Worm (Caenorhabditis elegans) whole organism, mixed stage, embryonic: ENCODE measurements around the gene cnnm-5.

Experiments
- M03D4.4 ChIP-seq: sonication (generic microtip); optimal IDR thresholded peaks from 2 replicates; lab custom pipeline; 2017; ENCODE audit warnings: mild to moderate bottlenecking, missing genetic modification characterization, missing compliant biosample characterization
- bed-3 ChIP-seq: fragments of 200-800 bp; sonication (Bioruptor generic); optimal IDR thresholded peaks from 3 replicates; lab custom pipeline; 2018; ENCODE audit warnings: mild to moderate bottlenecking, missing genetic modification characterization, moderate library complexity, missing compliant biosample characterization
- blmp-1 ChIP-seq: fragments of 150-350 bp; optimal IDR thresholded peaks from 2 replicates; lab custom pipeline; 2014; ENCODE audit warnings: missing biosample characterization, missing genetic modification characterization
- ceh-39 ChIP-seq: fragments of 150-350 bp; optimal IDR thresholded peaks from 2 replicates; lab custom pipeline; 2014; ENCODE audit warnings: missing biosample characterization, missing genetic modification characterization
- ceh-43 ChIP-seq: fragments of 200-800 bp; sonication (Bioruptor generic); optimal IDR thresholded peaks from 2 replicates; lab custom pipeline; 2018; ENCODE audit warnings: mild to moderate bottlenecking, missing genetic modification characterization, moderate library complexity, missing compliant biosample characterization
- ceh-83 ChIP-seq: fragments of 200-800 bp; sonication (Bioruptor generic); optimal IDR thresholded peaks from 2 replicates; lab custom pipeline; 2018; ENCODE audit warnings: mild to moderate bottlenecking, missing genetic modification characterization, missing compliant biosample characterization
- ces-1 ChIP-seq: fragments of 150-350 bp; optimal IDR thresholded peaks from 2 replicates; lab custom pipeline; 2014; ENCODE audit warnings: missing biosample characterization, missing genetic modification reagents, missing genetic modification characterization
- cnd-1 ChIP-seq: fragments of 200-800 bp; sonication (Bioruptor generic); optimal IDR thresholded peaks from 2 replicates; lab custom pipeline; 2018; ENCODE audit warnings: mild to moderate bottlenecking, missing genetic modification characterization, missing compliant biosample characterization
- drap-1 ChIP-seq: fragments of 200-800 bp; sonication (Bioruptor generic); optimal IDR thresholded peaks from 3 replicates; lab custom pipeline; 2018; ENCODE audit warnings: mild to moderate bottlenecking, missing genetic modification characterization, missing compliant biosample characterization
- elt-1 ChIP-seq: sonication (generic microtip); optimal IDR thresholded peaks from 2 replicates; lab custom pipeline; 2017; ENCODE audit warnings: missing genetic modification characterization, mild to moderate bottlenecking, missing compliant biosample characterization, antibody characterized with exemption, moderate library complexity, borderline replicate concordance; ENCODE audit not compliant: insufficient read depth
- elt-3 ChIP-seq: fragments of 150-350 bp; optimal IDR thresholded peaks from 2 replicates; lab custom pipeline; 2014; ENCODE audit warnings: missing biosample characterization, missing genetic modification characterization
- flh-1 ChIP-seq: fragments of 200-800 bp; sonication (Bioruptor generic); optimal IDR thresholded peaks from 2 replicates; lab custom pipeline; 2018; ENCODE audit warnings: mild to moderate bottlenecking, missing genetic modification characterization, moderate library complexity, missing compliant biosample characterization
- ham-2 ChIP-seq: fragments of 200-800 bp; sonication (Bioruptor generic); optimal IDR thresholded peaks from 2 replicates; lab custom pipeline; 2018; ENCODE audit warnings: mild to moderate bottlenecking, missing genetic modification characterization, missing compliant biosample characterization
- hlh-1 ChIP-seq: fragments of 150-350 bp; optimal IDR thresholded peaks from 2 replicates; lab custom pipeline; 2014; ENCODE audit warnings: missing biosample characterization, missing genetic modification reagents, missing genetic modification characterization
- lin-13 ChIP-seq: fragments of 150-350 bp; optimal IDR thresholded peaks from 2 replicates; lab custom pipeline; 2014; ENCODE audit warnings: missing biosample characterization, missing genetic modification characterization
- lin-32 ChIP-seq: fragments of 200-800 bp; sonication (Bioruptor generic); optimal IDR thresholded peaks from 2 replicates; lab custom pipeline; 2018; ENCODE audit warnings: mild to moderate bottlenecking, missing genetic modification characterization, missing compliant biosample characterization
- lsy-2 ChIP-seq: fragments of 150-350 bp; optimal IDR thresholded peaks from 2 replicates; lab custom pipeline; 2014; ENCODE audit warnings: missing biosample characterization, missing genetic modification characterization
- mab-5 ChIP-seq: fragments of 150-350 bp; optimal IDR thresholded peaks from 2 replicates; lab custom pipeline; 2014; ENCODE audit warnings: missing biosample characterization, missing genetic modification characterization
- mep-1 ChIP-seq: fragments of 150-350 bp; optimal IDR thresholded peaks from 2 replicates; lab custom pipeline; 2017; ENCODE audit warnings: missing biosample characterization, missing genetic modification reagents, missing genetic modification characterization, inconsistent platforms
- mls-2 ChIP-seq: sonication (generic microtip); optimal IDR thresholded peaks from 2 replicates; lab custom pipeline; 2016; ENCODE audit warnings: mild to moderate bottlenecking, missing genetic modification characterization, moderate library complexity, missing compliant biosample characterization
- nhr-12 ChIP-seq: fragments of 150-350 bp; optimal IDR thresholded peaks from 2 replicates; lab custom pipeline; 2014; ENCODE audit warnings: missing biosample characterization, missing genetic modification characterization
- nhr-2 ChIP-seq: fragments of 150-350 bp; optimal IDR thresholded peaks from 2 replicates; lab custom pipeline; 2014; ENCODE audit warnings: missing biosample characterization, missing genetic modification characterization
- nhr-237 ChIP-seq: fragments of 150-350 bp; optimal IDR thresholded peaks from 2 replicates; lab custom pipeline; 2014; ENCODE audit warnings: missing biosample characterization, missing genetic modification characterization
- nhr-28 ChIP-seq: fragments of 150-350 bp; optimal IDR thresholded peaks from 2 replicates; lab custom pipeline; 2014; ENCODE audit warnings: missing biosample characterization, missing genetic modification characterization
- nhr-76 ChIP-seq: sonication (generic microtip); optimal IDR thresholded peaks from 2 replicates; lab custom pipeline; 2017; ENCODE audit warnings: missing biosample characterization, missing genetic modification characterization
- pha-4 ChIP-seq: fragments of 150-350 bp; optimal IDR thresholded peaks from 2 replicates; lab custom pipeline; 2018; ENCODE audit warnings: missing biosample characterization, missing genetic modification reagents, missing genetic modification characterization
- sem-2 ChIP-seq: fragments of 200-800 bp; sonication (Bioruptor generic); optimal IDR thresholded peaks from 2 replicates; lab custom pipeline; 2018; ENCODE audit warnings: mild to moderate bottlenecking, missing genetic modification characterization, missing compliant biosample characterization
- snpc-4 ChIP-seq: fragments of 150-350 bp; optimal IDR thresholded peaks from 2 replicates; lab custom pipeline; 2014; ENCODE audit warnings: missing biosample characterization, missing genetic modification characterization
- sptf-1 ChIP-seq: sonication (generic microtip); optimal IDR thresholded peaks from 2 replicates; lab custom pipeline; 2017; ENCODE audit warnings: mild to moderate bottlenecking, missing genetic modification characterization, moderate library complexity, missing compliant biosample characterization
- tbx-8 ChIP-seq: fragments of 200-800 bp; sonication (Bioruptor generic); optimal IDR thresholded peaks from 2 replicates; lab custom pipeline; 2018; ENCODE audit warnings: mild to moderate bottlenecking, missing genetic modification characterization, moderate library complexity, missing compliant biosample characterization
- unc-120 ChIP-seq: sonication (generic microtip); optimal IDR thresholded peaks from 2 replicates; lab custom pipeline; 2017; ENCODE audit warnings: missing genetic modification characterization, missing compliant biosample characterization; ENCODE audit not compliant: poor library complexity, severe bottlenecking
- unc-39 ChIP-seq: fragments of 150-350 bp; optimal IDR thresholded peaks from 2 replicates; lab custom pipeline; 2014; ENCODE audit warnings: missing biosample characterization, missing genetic modification characterization
- unc-62 ChIP-seq: fragments of 150-350 bp; optimal IDR thresholded peaks from 2 replicates; lab custom pipeline; 2014; ENCODE audit warnings: missing biosample characterization, missing genetic modification reagents, missing genetic modification characterization
- zip-8 ChIP-seq: fragments of 150-350 bp; optimal IDR thresholded peaks from 2 replicates; lab custom pipeline; 2014; ENCODE audit warnings: missing biosample characterization, missing genetic modification characterization
- ztf-11 ChIP-seq: fragments of 150-350 bp; optimal IDR thresholded peaks from 2 replicates; lab custom pipeline; 2014; ENCODE audit warnings: missing biosample characterization, missing genetic modification characterization

The cnnm-5 gene

ce11 chrIII:3831381-3831780, 2.4 kb upstream of the cnnm-5 start, which contains the start of gene C36A4.10:
C36A4.10 (minus strand) TSS chrIII:3831481.
- peak; percentile 1 for TF ChIP-seq cnd-1 (tag; lab: Kevin White, UChicago)
- no peak for TF ChIP-seq flh-1 (GFP tag; lab: Kevin White, UChicago)
- TF ChIP-seq zip-8 (tag; lab: Kevin White, UChicago) = peak; percentile 29

- no peak for TF ChIP-seq blmp-1 (tag; lab: Kevin White, UChicago)
- peak; percentile 2 for TF ChIP-seq hlh-1 (tag; lab: Kevin White, UChicago)
- TF ChIP-seq ham-2 (GFP tag; lab: Kevin White, UChicago) = no peak
- no peak for TF ChIP-seq flh-1 (GFP tag; lab: Kevin White, UChicago)
- no peak for TF ChIP-seq lin-13
- peak; percentile 56 for TF ChIP-seq nhr-2 (tag; lab: Kevin White, UChicago)
- no peak for TF ChIP-seq snpc-4 (tag; lab: Kevin White, UChicago)
- TF ChIP-seq lin-32 (GFP tag; lab: Kevin White, UChicago) = no peak
- no peak for TF ChIP-seq nhr-237 (tag; lab: Kevin White, UChicago)
- peak; percentile 26 for TF ChIP-seq elt-1 (tag; lab: Kevin White, UChicago)
- no peak for TF ChIP-seq lsy-2 (tag; lab: Kevin White, UChicago)
- TF ChIP-seq ces-1 (GFP tag; lab: Kevin White, UChicago) = peak; percentile 14
- TF ChIP-seq ceh-43 (GFP tag; lab: Kevin White, UChicago) = no peak
- TF ChIP-seq mab-5 (tag; lab: Kevin White, UChicago) = no peak
- peak; percentile 10 for TF ChIP-seq cnd-1 (tag; lab: Kevin White, UChicago)
- no peak for TF ChIP-seq ceh-83 (GFP tag; lab: Kevin White, UChicago)
These were observed 7.0 kb downstream of the cnnm-5 start, which contains the start of gene amx-1 for ce11 chrIII:3821969-3822453. amx-1 (plus strand) TSS chrIII:3822403.

- TF ChIP-seq ceh-39 (tag; lab: Kevin White, UChicago) (peak; percentile 35), ceh-83 (GFP tag; lab: Kevin White, UChicago) (no peak), nhr-12 (no peak), ceh-43 (GFP tag; lab: Kevin White, UChicago) (no peak), pha-4 (tag; lab: Kevin White, UChicago) (peak; percentile 81), elt-3 (no peak), mep-1 (tag; lab: Kevin White, UChicago) (peak; percentile 53), lsy-2 (tag; lab: Kevin White, UChicago) (peak; percentile 15), zip-8 (tag; lab: Kevin White, UChicago) (no peak), sem-2 (GFP tag; lab: Kevin White, UChicago) (no peak), drap-1 (peak; percentile 43), tbx-8 (no peak), elt-1 (tag; lab: Kevin White, UChicago) (no peak), nhr-2 (tag; lab: Kevin White, UChicago) (peak; percentile 80), hlh-1 (tag; lab: Kevin White, UChicago) (peak; percentile 45), nhr-76 (tag; lab: Kevin White, UChicago) (no peak), lin-13 (peak; percentile 63), ztf-11 (tag; lab: Kevin White, UChicago) (no peak), blmp-1 (tag; lab: Kevin White, UChicago) (peak; percentile 90), unc-62 (peak; percentile 74), cnd-1 (tag; lab: Kevin White, UChicago) (peak; percentile 69), sptf-1 (tag; lab: Kevin White, UChicago) (peak; percentile 67), unc-39 (tag; lab: Kevin White, UChicago) (no peak), mab-5 (tag; lab: Kevin White, UChicago) (no peak), bed-3 (GFP tag; lab: Kevin White, UChicago) (no peak), ham-2 (GFP tag; lab: Kevin White, UChicago) (peak; percentile 64), unc-120 (tag; lab: Kevin White, UChicago) (peak; percentile 84), nhr-237 (tag; lab: Kevin White, UChicago) (peak; percentile 9), ces-1 (GFP tag; lab: Kevin White, UChicago) (peak; percentile 42), mls-2 (tag; lab: Kevin White, UChicago) (peak; percentile 46), nhr-28 (no peak), M03D4.4 (tag; lab: Kevin White, UChicago) (peak; percentile 11), lin-32 (GFP tag; lab: Kevin White, UChicago) (peak; percentile 30), flh-1 (GFP tag; lab: Kevin White, UChicago) (no peak), snpc-4 (tag; lab: Kevin White, UChicago) (no peak)
- TF ChIP-seq, all 35 proteins: peak for 19
These were observed 8.9 kb downstream of the cnnm-5 start for ce11 chrIII:3820134-3820533.
